Worm (Caenorhabditis elegans): ENCODE results near the gene nhr-221.
"Not testable (repeated sequence)": the region's sequence is repeated elsewhere in the genome, so short reads cannot be mapped to it uniquely, and the experiment has no call there.

The nhr-221 gene

ce11 chrV:3572408-3572807 is 37.2 kb upstream of the nhr-221 start, which contains the start of gene F40C5.1:
Gene F40C5.1, plus strand, starts transcription at chrV:3572708.
- TF ChIP-seq elt-2, egl-27, nhr-77 (tag; optimal IDR thresholded peaks at IDR 0.05): not testable (repeated sequence)

ce11 chrV:3570695-3571094 is 35.5 kb upstream of the nhr-221 start, which contains the start of gene F40C5.2:
Gene F40C5.2, plus strand, starts transcription at chrV:3570995.
- TF ChIP-seq egl-5, snpc-4, aly-2 (tag; optimal IDR thresholded peaks at IDR 0.05): not testable (repeated sequence)

- not testable (repeated sequence) for TF ChIP-seq fkh-2, ceh-82, mml-1 (tag; optimal IDR thresholded peaks at IDR 0.05)
Observed at ce11 chrV:3564335-3564734, 29.2 kb upstream of the nhr-221 start, which contains the start of gene T24A6.17. Gene T24A6.17, minus strand, starts transcription at chrV:3564435.

ce11 chrV:3562824-3563223 is 27.7 kb upstream of the nhr-221 start, which contains the start of gene T24A6.16:
Gene T24A6.16, minus strand, starts transcription at chrV:3562924.
- not testable (repeated sequence) for TF ChIP-seq pha-4, mdl-1, ceh-16 (tag; optimal IDR thresholded peaks at IDR 0.05)

- TF ChIP-seq nhr-43 (tag; optimal IDR thresholded peaks at IDR 0.05; ENCODE audit: poor library complexity, severe bottlenecking); elt-3 (tag; optimal IDR thresholded peaks at IDR 0.05); elt-2 (tag; optimal IDR thresholded peaks at IDR 0.05): not testable (repeated sequence)
Observed at ce11 chrV:3558744-3559143, 23.6 kb upstream of the nhr-221 start, which contains the start of gene T24A6.1. Gene T24A6.1, plus strand, starts transcription at chrV:3559044.

ce11 chrV:3557422-3557821 is 22.3 kb upstream of the nhr-221 start, which contains the start of gene grl-31:
Gene grl-31, minus strand, starts transcription at chrV:3557778.
- TF ChIP-seq pha-4 (tag; optimal IDR thresholded peaks at IDR 0.05) (no peak), snpc-4 (tag; optimal IDR thresholded peaks at IDR 0.05) (no peak), nhr-28 (tag; optimal IDR thresholded peaks at IDR 0.05) (no peak)

ce11 chrV:3555986-3556385 is 20.8 kb upstream of the nhr-221 start, which contains the start of gene grl-30:
Gene grl-30, plus strand, starts transcription at chrV:3556286.
- TF ChIP-seq R02D3.7 (tag; optimal IDR thresholded peaks at IDR 0.05), result no peak
- no peak for TF ChIP-seq egl-5 (tag; optimal IDR thresholded peaks at IDR 0.05)
- TF ChIP-seq eor-1 (tag; optimal IDR thresholded peaks at IDR 0.05), result no peak
- no peak for TF ChIP-seq nfya-1 (tag; optimal IDR thresholded peaks at IDR 0.05; ENCODE audit: insufficient read depth)
- no peak for TF ChIP-seq ceh-9 (tag; optimal IDR thresholded peaks at IDR 0.05)
- TF ChIP-seq nhr-77 (tag; optimal IDR thresholded peaks at IDR 0.05), result no peak

ce11 chrV:3554869-3555268 is 19.7 kb upstream of the nhr-221 start, which contains the start of gene grl-29:
Gene grl-29, minus strand, starts transcription at chrV:3555236.
- no peak for TF ChIP-seq nhr-12 (tag; optimal IDR thresholded peaks at IDR 0.05)
- TF ChIP-seq ceh-16 (tag; optimal IDR thresholded peaks at IDR 0.05), result no peak
- TF ChIP-seq pha-4 (tag; optimal IDR thresholded peaks at IDR 0.05), result no peak
- no peak for TF ChIP-seq skn-1 (tag; optimal IDR thresholded peaks at IDR 0.05)
- TF ChIP-seq nhr-67 (tag; optimal IDR thresholded peaks at IDR 0.05), result no peak
- TF ChIP-seq fkh-10 (GFP tag; optimal IDR thresholded peaks at IDR 0.05), result no peak
- no peak for TF ChIP-seq nhr-237 (tag; optimal IDR thresholded peaks at IDR 0.05)
- TF ChIP-seq pqm-1 (tag; optimal IDR thresholded peaks at IDR 0.05), result no peak
- no peak for TF ChIP-seq elt-1 (tag; optimal IDR thresholded peaks at IDR 0.05)
- TF ChIP-seq ZK546.5 (tag; optimal IDR thresholded peaks at IDR 0.05), result no peak
- TF ChIP-seq egl-5 (tag; optimal IDR thresholded peaks at IDR 0.05), result no peak
- TF ChIP-seq aly-2 (tag; optimal IDR thresholded peaks at IDR 0.05), result no peak
- no peak for TF ChIP-seq snpc-4 (tag; optimal IDR thresholded peaks at IDR 0.05)
- TF ChIP-seq sea-2 (GFP tag; optimal IDR thresholded peaks at IDR 0.05), result no peak
- TF ChIP-seq tbx-2 (tag; optimal IDR thresholded peaks at IDR 0.05), result no peak
- TF ChIP-seq jun-1 (tag; optimal IDR thresholded peaks at IDR 0.05), result no peak
- no peak for TF ChIP-seq lsy-12 (tag; optimal IDR thresholded peaks at IDR 0.05)
- no peak for TF ChIP-seq R02D3.7 (tag; optimal IDR thresholded peaks at IDR 0.05)
- no peak for TF ChIP-seq mml-1 (tag; optimal IDR thresholded peaks at IDR 0.05)

All from whole organism, L3 larva.